Worm (Caenorhabditis elegans) whole organism, L4/young adult: Measurements from ENCODE around the gene rgs-6.

Experiments used
- dao-5 ChIP-seq: sonication (generic microtip); optimal IDR thresholded peaks from 2 replicates; lab custom pipeline; 2016; ENCODE audit warnings: missing genotype, missing genetic modification characterization, moderate library complexity, missing compliant biosample characterization
- him-1 ChIP-seq: sonication (generic microtip); optimal IDR thresholded peaks from 2 replicates; lab custom pipeline; 2016; ENCODE audit warnings: missing genotype, missing genetic modification reagents, missing genetic modification characterization, missing compliant biosample characterization

DNA sequence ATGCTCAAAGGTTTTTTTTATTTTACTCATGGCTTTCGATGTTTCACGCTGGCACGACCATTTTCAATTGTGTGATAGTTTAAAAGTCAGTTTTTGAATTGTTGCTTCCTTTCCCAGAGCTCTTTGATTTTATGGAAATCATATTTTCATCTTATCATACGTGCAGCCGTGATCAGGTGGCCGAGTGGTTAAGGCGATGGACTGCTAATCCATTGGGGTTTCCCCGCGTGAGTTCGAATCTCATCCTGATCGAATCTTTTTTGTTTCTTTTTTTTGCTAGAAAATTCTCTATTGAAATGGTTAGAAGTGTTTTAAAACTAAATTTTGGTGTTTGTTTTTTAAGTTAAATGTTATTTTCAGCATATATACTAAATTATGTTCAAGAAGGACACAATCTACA lies 24.4 kb downstream of the rgs-6 start:
- TF ChIP-seq him-1 (no peak), dao-5 (tag; lab: Kevin White, UChicago) (no peak)
